Fruit fly (Drosophila melanogaster) whole organism, larva: ENCODE measurements around the gene CG14234.
A peak's percentile ranks its signal among the peaks of the same experiment; 100 is the strongest.

Experiments
- noc ChIP-seq: fragments of 200-800 bp; sonication (Bioruptor generic); optimal IDR thresholded peaks from 3 replicates; lab custom pipeline; 2019; ENCODE audit warnings: missing biosample characterization, mild to moderate bottlenecking, missing genetic modification characterization, moderate library complexity

The CG14234 gene

DNA sequence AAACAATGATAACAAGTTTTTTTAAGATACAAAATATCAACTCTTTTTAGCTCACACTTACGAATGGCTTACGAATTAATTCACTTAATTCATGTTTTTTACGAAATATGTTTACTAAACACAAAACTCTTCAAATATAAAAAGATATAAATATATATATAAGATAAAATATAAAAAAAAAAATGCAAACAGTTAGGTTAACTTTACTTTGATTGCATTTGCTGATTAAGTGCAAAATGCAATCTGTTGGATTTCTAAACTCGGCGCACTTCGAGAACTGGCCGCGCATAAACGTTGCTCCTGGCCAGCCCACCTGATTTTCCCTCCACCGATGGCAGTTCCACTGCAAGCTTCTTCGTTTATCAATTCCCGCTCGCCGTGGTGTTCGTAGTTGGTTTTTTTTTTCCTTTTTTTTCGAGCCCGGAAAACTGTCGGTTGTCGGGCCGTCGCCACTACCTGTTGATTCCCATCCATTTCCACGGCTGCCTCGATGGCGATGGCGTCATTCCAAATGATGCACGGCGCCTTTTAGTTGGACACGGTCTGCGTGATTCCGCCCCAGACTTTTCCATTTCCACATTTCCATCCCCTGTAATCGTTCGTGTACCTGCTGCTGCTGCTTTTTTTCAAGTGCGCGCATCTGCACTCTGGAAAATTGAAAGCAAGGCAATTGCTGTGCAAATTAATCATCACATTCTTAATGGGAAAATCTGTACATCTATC, 30.3 kb downstream of the CG14234 start:
- no peak for TF ChIP-seq noc (tag; lab: Kevin White, UChicago)

DNA sequence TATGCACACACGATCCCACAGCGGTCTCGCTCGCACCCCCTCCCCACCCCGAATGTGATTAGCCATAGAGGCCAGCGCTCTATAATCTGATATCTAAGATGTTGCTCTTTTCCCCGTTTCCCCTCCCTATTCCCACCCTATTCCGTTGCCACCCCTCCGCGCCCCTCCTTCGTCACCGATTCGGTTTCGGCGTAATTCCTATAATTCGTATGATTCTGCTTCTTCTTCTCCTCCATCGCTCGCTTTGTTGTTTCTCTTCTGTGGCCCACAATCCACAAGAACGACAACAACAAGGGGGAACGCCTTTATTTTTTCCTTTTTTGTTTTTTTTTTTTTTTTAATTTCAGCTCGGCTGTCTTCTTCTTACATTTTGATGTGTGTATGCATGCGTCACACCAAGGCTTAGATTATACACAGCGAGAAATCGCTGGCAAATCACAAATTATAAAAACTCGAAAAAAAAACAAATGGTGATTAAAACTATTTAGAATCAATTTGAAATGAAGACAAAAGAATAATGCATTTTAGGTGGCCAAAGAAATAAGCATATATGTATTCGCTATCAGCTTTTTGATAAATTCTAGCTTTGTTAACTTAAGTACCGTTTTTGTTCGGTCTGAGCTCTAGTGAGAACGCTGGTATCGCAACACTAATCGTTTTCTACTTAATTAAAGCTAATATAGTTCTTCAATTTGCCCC, 34.6 kb downstream of the CG14234 start:
- no peak for TF ChIP-seq noc (tag; lab: Kevin White, UChicago)

dm6 chrX:19772002-19772622, 36.7 kb downstream of the CG14234 start:
- TF ChIP-seq noc (tag; lab: Kevin White, UChicago), result no peak

dm6 chrX:19773734-19774702, 38.6 kb downstream of the CG14234 start:
- TF ChIP-seq noc (tag; lab: Kevin White, UChicago), result no peak

- TF ChIP-seq noc (tag; lab: Kevin White, UChicago), result no peak
Observed at dm6 chrX:19775055-19775645, 39.8 kb downstream of the CG14234 start.

dm6 chrX:19781861-19782260, 46.5 kb downstream of the CG14234 start:
- no peak for TF ChIP-seq noc (tag; lab: Kevin White, UChicago)

DNA sequence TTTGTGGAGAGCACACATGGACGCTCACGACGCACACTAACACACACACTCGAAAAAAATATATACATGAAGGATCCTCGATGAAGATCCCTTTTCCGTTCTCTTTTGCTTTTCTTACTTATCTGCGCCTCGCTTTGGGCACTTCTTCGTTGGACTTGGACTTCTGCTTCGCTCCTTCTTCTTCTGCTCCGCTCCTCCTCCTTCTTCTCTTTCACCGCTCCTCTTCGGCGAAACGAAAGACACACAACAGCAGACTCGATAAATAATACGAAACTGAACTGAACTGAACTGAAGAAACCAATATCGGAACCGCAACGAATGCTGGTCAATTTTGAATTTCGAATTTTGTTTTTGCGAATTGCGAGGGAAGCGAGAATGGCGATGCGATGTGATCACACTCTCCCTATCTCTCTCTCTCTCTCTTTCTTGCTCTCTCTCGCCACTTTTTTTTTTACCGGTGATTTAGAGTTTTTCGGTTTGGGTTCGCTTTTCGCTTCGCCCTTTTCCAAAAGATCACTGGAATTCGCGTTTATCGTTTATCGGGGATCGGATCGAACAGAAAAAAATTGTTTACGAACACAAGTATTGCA, 47.5 kb downstream of the CG14234 start:
- TF ChIP-seq noc (tag; lab: Kevin White, UChicago), result no peak

DNA sequence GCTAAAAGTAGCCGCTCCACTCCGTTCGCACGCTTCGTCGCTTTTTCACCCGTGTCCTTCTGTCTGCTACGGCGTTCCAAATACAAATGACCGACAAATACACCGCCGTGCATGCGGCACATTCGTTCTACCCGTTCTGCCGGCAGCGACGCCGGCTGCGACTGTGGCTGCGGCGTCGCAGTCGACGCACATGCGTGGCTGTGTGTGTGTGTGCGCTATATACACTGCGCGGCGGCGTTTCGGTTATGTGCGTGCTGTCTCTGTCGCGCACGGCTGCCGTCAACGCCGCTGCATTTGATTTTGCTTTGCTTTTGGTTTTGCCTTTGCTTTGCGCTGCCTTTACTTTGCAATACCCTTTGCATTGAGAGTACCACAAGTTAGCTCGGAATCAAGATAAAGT, 48.1 kb downstream of the CG14234 start, which contains the start of gene zld:
zld (minus strand) TSS at position 92 of the 400 bp plus-strand sequence.
- TF ChIP-seq noc (tag; lab: Kevin White, UChicago), result no peak

- peak; percentile 40 for TF ChIP-seq noc (tag; lab: Kevin White, UChicago)
Observed at dm6 chrX:19784875-19785274, 49.5 kb downstream of the CG14234 start.

- TF ChIP-seq noc (tag; lab: Kevin White, UChicago), result no peak
Observed at dm6 chrX:19785403-19785802, 50.0 kb downstream of the CG14234 start.

- TF ChIP-seq noc (tag; lab: Kevin White, UChicago), result no peak
Observed at dm6 chrX:19786823-19787222, 51.5 kb downstream of the CG14234 start.

DNA sequence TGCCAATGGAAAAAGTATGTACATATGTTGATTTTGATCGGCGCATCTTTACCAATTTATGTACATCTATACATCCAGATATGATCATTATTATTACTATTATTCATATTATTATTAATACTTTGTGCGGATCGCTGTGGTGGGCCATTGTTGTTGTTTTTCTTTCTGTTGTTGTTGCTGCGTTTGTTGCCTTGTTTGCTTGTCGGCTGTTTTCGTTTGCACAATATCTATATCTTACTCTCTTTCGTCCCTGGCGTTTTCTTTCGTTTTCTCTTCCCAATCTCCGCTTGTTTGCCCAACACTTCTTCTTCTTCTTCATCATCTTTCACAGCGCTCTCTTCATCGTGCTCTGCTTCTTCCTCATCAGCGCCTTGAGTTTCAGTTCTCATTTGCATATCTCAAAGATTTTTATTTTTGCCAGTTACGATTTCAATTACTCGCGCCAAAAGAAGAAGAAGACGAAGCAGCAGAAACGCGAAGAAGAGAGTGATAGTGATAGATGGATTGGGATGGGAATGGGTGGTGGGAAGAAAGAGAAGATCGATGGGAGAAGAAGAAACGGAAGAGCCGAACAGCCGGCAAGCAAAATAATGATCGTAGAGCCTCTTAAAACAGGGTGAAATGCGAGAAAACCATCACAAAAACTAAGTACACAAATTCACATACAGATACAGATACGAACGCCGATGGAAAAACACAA, 52.7 kb downstream of the CG14234 start:
- no peak for TF ChIP-seq noc (tag; lab: Kevin White, UChicago)

dm6 chrX:19788621-19788944, 53.2 kb downstream of the CG14234 start:
- TF ChIP-seq noc (tag; lab: Kevin White, UChicago), result no peak
